Worm (Caenorhabditis elegans) whole organism, midembryonic: ENCODE results near the gene skpt-1.

Experiments
- T22C8.4 ChIP-seq: fragments of 200-800 bp; sonication (Bioruptor generic); IDR thresholded peaks from 2 replicates; pipeline ENCODE4 v1.3.6; 2022; ENCODE audit warnings: missing genetic modification characterization, missing compliant biosample characterization
- cog-1 ChIP-seq: sonication (generic microtip); optimal IDR thresholded peaks from 2 replicates; lab custom pipeline; 2016; ENCODE audit warnings: missing genetic modification characterization, missing compliant biosample characterization
- flt-1 ChIP-seq: fragments of 200-800 bp; sonication (Bioruptor generic); IDR thresholded peaks from 2 replicates; pipeline ENCODE4 v1.3.6; 2022; ENCODE audit warnings: missing genetic modification characterization, missing compliant biosample characterization
- klf-2 ChIP-seq: fragments of 200-800 bp; sonication (Bioruptor generic); conservative IDR thresholded peaks from 2 replicates; pipeline ENCODE4 v1.3.6; 2022; ENCODE audit warnings: missing genetic modification reagents, missing genetic modification characterization, missing compliant biosample characterization
- med-1 ChIP-seq: sonication (generic microtip); optimal IDR thresholded peaks from 2 replicates; lab custom pipeline; 2017; ENCODE audit warnings: missing genetic modification characterization, mild to moderate bottlenecking, missing compliant biosample characterization, antibody characterized with exemption, missing genetic modification reagents; ENCODE audit not compliant: insufficient read depth
- ref-1 ChIP-seq: fragments of 200-800 bp; sonication (Bioruptor generic); conservative IDR thresholded peaks from 2 replicates; pipeline ENCODE4 v1.3.6; 2022; ENCODE audit warnings: missing genetic modification reagents, missing genetic modification characterization, missing compliant biosample characterization
- tab-1 ChIP-seq: fragments of 200-800 bp; sonication (Bioruptor generic); IDR thresholded peaks from 2 replicates; pipeline ENCODE4 v1.3.6; 2022; ENCODE audit warnings: missing genetic modification characterization, missing compliant biosample characterization
- ztf-23 ChIP-seq: fragments of 200-800 bp; sonication (Bioruptor generic); IDR thresholded peaks from 2 replicates; pipeline ENCODE4 v1.3.6; 2022; ENCODE audit warnings: missing genetic modification reagents, missing genetic modification characterization, missing compliant biosample characterization
- ztf-29 ChIP-seq: fragments of 200-800 bp; sonication (Bioruptor generic); IDR thresholded peaks from 2 replicates; pipeline ENCODE4 v1.3.6; 2022; ENCODE audit warnings: missing genetic modification reagents, missing genetic modification characterization, missing compliant biosample characterization

The skpt-1 gene

DNA sequence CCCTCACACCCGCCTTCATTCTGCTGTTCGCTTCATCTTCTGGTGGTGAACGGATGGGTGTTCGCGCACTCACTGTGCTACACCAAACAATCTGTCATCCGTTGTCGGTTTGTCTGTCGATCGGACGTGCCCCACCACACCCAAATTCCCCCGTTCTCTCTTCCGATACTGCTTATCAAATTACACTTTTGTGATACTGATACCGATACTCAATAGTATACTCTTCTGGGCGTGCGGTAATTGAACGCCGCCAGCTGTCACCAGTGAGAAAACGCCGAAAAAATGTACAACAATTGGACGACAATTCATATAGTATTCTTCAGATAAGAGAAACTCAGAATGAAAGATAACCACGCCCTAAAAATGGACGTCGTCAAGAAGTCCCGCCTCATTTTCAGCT, 10.1 kb downstream of the skpt-1 start:
- TF ChIP-seq ztf-29 (GFP tag; lab: Robert Waterston, UW) (no peak), med-1 (GFP tag; lab: Kevin White, UChicago) (no peak), ref-1 (no peak)

DNA sequence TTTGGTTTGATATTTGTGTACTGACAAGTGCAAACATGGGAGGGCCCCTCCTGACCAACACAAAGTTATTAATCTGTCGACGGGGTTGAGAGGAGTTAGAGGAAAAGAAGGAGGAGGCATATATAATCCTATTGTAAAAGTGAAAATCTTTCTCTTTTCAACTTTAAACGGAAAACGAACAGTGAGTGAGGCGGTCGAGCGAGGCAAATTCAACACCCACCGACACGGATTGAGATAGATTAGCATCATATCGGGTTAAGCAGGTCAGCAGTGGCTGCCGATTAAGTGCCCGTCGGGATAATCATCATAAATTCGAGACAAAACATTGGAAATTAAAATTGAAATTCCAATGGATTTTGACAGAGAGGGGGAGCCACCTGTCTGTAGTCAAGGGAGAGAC, 11.9 kb downstream of the skpt-1 start:
- TF ChIP-seq tab-1 (no peak), med-1 (GFP tag; lab: Kevin White, UChicago) (no peak), T22C8.4 (no peak), cog-1 (tag; lab: Kevin White, UChicago) (no peak), klf-2 (GFP tag; lab: Robert Waterston, UW) (no peak)

DNA sequence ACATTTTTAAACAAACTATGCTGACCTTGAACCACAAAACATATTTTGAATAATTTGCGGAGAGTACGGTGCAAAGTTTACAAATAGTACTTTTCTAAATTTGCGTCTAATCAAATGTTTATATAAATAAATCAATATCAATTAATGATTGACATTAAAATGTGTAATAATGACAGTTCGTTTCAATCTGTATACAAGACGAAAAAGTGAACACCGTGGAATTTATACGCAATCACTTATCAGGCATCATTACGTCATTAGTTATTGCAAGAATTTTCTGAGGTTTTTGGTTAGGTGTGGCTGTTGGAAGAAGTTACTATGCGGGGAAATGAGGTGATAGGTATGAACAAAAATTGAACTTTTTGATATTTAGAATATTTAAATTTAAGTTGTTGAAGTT, 21.1 kb downstream of the skpt-1 start:
- no peak for TF ChIP-seq tab-1
- no peak for TF ChIP-seq klf-2 (GFP tag; lab: Robert Waterston, UW)
- no peak for TF ChIP-seq flt-1 (GFP tag; lab: Robert Waterston, UW)
- TF ChIP-seq ref-1, result no peak

DNA sequence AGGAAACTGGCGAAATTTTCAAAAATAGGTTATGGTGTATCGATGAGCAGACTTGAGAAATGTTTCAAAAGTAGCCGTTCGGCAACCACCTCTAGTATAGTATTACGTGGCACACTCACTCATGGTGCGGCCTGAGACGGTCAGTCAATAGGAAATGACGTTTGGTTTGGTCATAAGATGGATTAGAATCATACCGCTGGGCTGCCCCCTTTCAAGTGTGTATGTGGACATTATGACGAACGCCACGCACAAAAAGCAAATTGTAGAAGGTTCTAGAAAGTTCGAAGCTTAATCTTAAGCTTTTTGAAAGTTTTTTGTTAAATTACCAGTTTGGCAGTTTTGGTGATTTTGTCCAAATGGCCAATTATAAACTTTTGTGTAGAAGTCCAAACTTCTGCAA, 23.8 kb downstream of the skpt-1 start:
- no peak for TF ChIP-seq flt-1 (GFP tag; lab: Robert Waterston, UW)
- TF ChIP-seq ztf-23, result no peak
- no peak for TF ChIP-seq med-1 (GFP tag; lab: Kevin White, UChicago)
- TF ChIP-seq ztf-29 (GFP tag; lab: Robert Waterston, UW), result no peak
- no peak for TF ChIP-seq T22C8.4
- no peak for TF ChIP-seq tab-1
- no peak for TF ChIP-seq cog-1 (tag; lab: Kevin White, UChicago)
- TF ChIP-seq klf-2 (GFP tag; lab: Robert Waterston, UW), result no peak
- TF ChIP-seq ref-1, result no peak

- TF ChIP-seq T22C8.4 (no peak), ref-1 (no peak), cog-1 (tag; lab: Kevin White, UChicago) (no peak), tab-1 (no peak)
These were observed 24.5 kb downstream of the skpt-1 start, which contains the start of gene dnj-24 for ce11 chrIII:5423665-5424133. Gene dnj-24, minus strand, starts transcription at chrIII:5424083.

ce11 chrIII:5422561-5423103, 25.6 kb downstream of the skpt-1 start:
- TF ChIP-seq med-1 (GFP tag; lab: Kevin White, UChicago) (no peak), ztf-29 (GFP tag; lab: Robert Waterston, UW) (no peak), klf-2 (GFP tag; lab: Robert Waterston, UW) (no peak), flt-1 (GFP tag; lab: Robert Waterston, UW) (no peak), ref-1 (no peak), cog-1 (tag; lab: Kevin White, UChicago) (no peak), T22C8.4 (no peak), ztf-23 (no peak), tab-1 (no peak)

DNA sequence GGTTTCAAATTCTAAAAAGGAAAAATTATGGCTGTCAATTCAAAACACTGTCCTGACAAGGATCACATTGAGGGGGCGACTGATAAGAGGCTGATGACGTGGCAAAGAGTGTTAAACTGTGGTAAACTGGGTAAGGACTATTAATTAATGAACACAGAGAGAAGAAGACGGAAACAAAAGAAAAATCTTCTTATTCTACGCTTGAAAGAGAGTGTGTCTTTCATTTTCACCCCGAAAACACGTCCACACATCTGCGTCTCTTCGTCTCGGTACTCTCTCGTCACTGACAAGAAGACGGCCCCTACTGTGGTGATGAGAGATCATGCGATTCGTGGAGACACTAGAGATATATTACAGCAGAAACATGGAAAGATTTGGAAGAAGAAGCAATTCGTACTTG, 26.8 kb downstream of the skpt-1 start:
- TF ChIP-seq ref-1 (no peak), flt-1 (GFP tag; lab: Robert Waterston, UW) (no peak), ztf-23 (no peak), cog-1 (tag; lab: Kevin White, UChicago) (no peak)

DNA sequence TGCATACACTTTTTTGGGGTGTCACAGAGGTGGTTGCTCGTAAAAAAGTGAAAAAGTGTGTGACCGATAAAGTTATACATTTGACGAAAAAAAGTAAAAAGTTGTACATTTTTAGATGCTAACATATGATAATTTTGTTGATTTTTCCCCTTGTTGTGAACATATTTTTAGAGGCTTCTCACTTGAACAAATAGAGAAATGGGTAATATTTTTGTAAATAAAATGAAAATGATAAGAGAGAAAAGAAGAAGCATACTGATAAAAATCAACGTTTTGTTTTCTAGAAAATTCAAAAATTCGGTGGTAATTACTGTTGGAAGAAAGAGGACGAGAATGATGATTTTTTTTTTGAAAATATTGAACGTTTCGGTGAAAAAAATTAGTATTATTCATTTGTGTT, 27.9 kb downstream of the skpt-1 start:
- TF ChIP-seq klf-2 (GFP tag; lab: Robert Waterston, UW) (no peak), T22C8.4 (no peak), ztf-29 (GFP tag; lab: Robert Waterston, UW) (no peak), cog-1 (tag; lab: Kevin White, UChicago) (no peak), tab-1 (no peak), med-1 (GFP tag; lab: Kevin White, UChicago) (no peak)

DNA sequence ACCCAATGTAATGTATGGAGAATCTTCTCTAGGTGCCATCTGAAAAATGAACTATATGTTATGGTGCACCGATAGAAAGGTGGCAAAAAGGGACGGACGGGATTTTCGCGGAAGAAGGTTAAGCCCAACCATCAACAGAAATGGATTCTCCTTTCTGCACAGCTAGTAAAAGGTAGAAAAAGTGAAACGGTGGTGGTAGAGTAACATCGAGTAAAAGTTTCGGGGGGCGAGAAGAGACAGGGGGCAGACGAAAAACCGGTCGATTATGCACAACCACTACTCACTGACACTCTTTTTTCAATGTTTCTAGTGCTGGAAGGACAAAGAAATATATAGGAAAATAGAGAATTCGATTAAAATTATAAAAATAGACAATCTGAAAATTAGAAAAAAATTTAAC, 28.7 kb downstream of the skpt-1 start:
- no peak for TF ChIP-seq ztf-23
- TF ChIP-seq ztf-29 (GFP tag; lab: Robert Waterston, UW), result no peak
- TF ChIP-seq klf-2 (GFP tag; lab: Robert Waterston, UW), result no peak
- no peak for TF ChIP-seq flt-1 (GFP tag; lab: Robert Waterston, UW)
- no peak for TF ChIP-seq T22C8.4
- no peak for TF ChIP-seq cog-1 (tag; lab: Kevin White, UChicago)
- TF ChIP-seq ref-1, result no peak
- no peak for TF ChIP-seq med-1 (GFP tag; lab: Kevin White, UChicago)
- no peak for TF ChIP-seq tab-1

ce11 chrIII:5417921-5418320, 30.3 kb downstream of the skpt-1 start:
- TF ChIP-seq T22C8.4 (no peak), cog-1 (tag; lab: Kevin White, UChicago) (no peak), flt-1 (GFP tag; lab: Robert Waterston, UW) (no peak), med-1 (GFP tag; lab: Kevin White, UChicago) (no peak), ztf-29 (GFP tag; lab: Robert Waterston, UW) (no peak), ref-1 (no peak), tab-1 (no peak), ztf-23 (no peak), klf-2 (GFP tag; lab: Robert Waterston, UW) (no peak)

- no peak for TF ChIP-seq ztf-23
- no peak for TF ChIP-seq med-1 (GFP tag; lab: Kevin White, UChicago)
- no peak for TF ChIP-seq T22C8.4
- no peak for TF ChIP-seq cog-1 (tag; lab: Kevin White, UChicago)
- TF ChIP-seq ztf-29 (GFP tag; lab: Robert Waterston, UW), result no peak
These were observed 34.5 kb downstream of the skpt-1 start, which contains the start of gene grl-22 for ce11 chrIII:5413680-5414079. Gene grl-22, minus strand, starts transcription at chrIII:5414011.
